Fruit fly (Drosophila melanogaster) whole organism, embryonic: Measurements from ENCODE around the gene CG5568.

Experiments used
- Atf6 ChIP-seq: fragments of 200-800 bp; sonication (Bioruptor generic); IDR thresholded peaks from 2 replicates; pipeline ENCODE4 v1.3.6; 2022; ENCODE audit warnings: missing biosample characterization, missing genetic modification characterization
- B-H1 ChIP-seq: fragments of 200-800 bp; sonication (Bioruptor generic); IDR thresholded peaks from 3 replicates; pipeline ENCODE4 v1.3.6; 2022; ENCODE audit warnings: missing biosample characterization, missing genetic modification characterization
- Bdp1 ChIP-seq: fragments of 200-800 bp; sonication (Bioruptor generic); optimal IDR thresholded peaks from 3 replicates; lab custom pipeline; 2016; ENCODE audit warnings: missing biosample characterization, missing genetic modification characterization
- CG11456 ChIP-seq: fragments of 200-800 bp; sonication (Bioruptor generic); IDR thresholded peaks from 3 replicates; pipeline ENCODE4 v1.3.6; 2022; ENCODE audit warnings: missing biosample characterization, missing genetic modification characterization
- CG12659 ChIP-seq: fragments of 200-800 bp; sonication (Bioruptor generic); optimal IDR thresholded peaks from 3 replicates; lab custom pipeline; 2017; ENCODE audit warnings: mild to moderate bottlenecking, missing biosample characterization, missing genetic modification reagents, missing genetic modification characterization
- CG13287 ChIP-seq: fragments of 200-800 bp; sonication (Bioruptor generic); IDR thresholded peaks from 2 replicates; pipeline ENCODE4 v1.3.6; 2022; ENCODE audit warnings: missing biosample characterization, missing genetic modification characterization; ENCODE audit not compliant: partially characterized antibody
- CG15696 ChIP-seq: fragments of 200-800 bp; sonication (Bioruptor generic); optimal IDR thresholded peaks from 2 replicates; lab custom pipeline; 2019; ENCODE audit warnings: missing biosample characterization, mild to moderate bottlenecking, missing genetic modification characterization, moderate library complexity
- CG1603 ChIP-seq: fragments of 200-800 bp; sonication (Bioruptor generic); optimal IDR thresholded peaks from 2 replicates; lab custom pipeline; 2019; ENCODE audit warnings: missing biosample characterization, mild to moderate bottlenecking, missing genetic modification characterization, moderate library complexity
- CG16815 ChIP-seq: fragments of 200-800 bp; sonication (Bioruptor generic); optimal IDR thresholded peaks from 3 replicates; lab custom pipeline; 2017; ENCODE audit warnings: missing biosample characterization, mild to moderate bottlenecking, missing genetic modification characterization
- CG3407 ChIP-seq: fragments of 200-800 bp; sonication (Bioruptor generic); optimal IDR thresholded peaks from 2 replicates; lab custom pipeline; 2018; ENCODE audit warnings: missing biosample characterization, mild to moderate bottlenecking, missing genetic modification characterization
- CG4328 ChIP-seq: fragments of 200-800 bp; sonication (Bioruptor generic); optimal IDR thresholded peaks from 3 replicates; lab custom pipeline; 2017; ENCODE audit warnings: missing biosample characterization, missing genetic modification reagents, missing genetic modification characterization
- CG4854 ChIP-seq: fragments of 200-800 bp; sonication (Bioruptor generic); optimal IDR thresholded peaks from 2 replicates; lab custom pipeline; 2016; ENCODE audit warnings: missing biosample characterization, missing genetic modification characterization, inconsistent platforms
- CG6683 ChIP-seq: fragments of 200-800 bp; sonication (Bioruptor generic); optimal IDR thresholded peaks from 2 replicates; lab custom pipeline; 2017; ENCODE audit warnings: missing biosample characterization, mild to moderate bottlenecking, missing genetic modification characterization, missing genetic modification reagents
- CG7987 ChIP-seq: fragments of 200-800 bp; sonication (Bioruptor generic); optimal IDR thresholded peaks from 2 replicates; lab custom pipeline; 2018; ENCODE audit warnings: missing biosample characterization, mild to moderate bottlenecking, missing genetic modification characterization, moderate library complexity
- Chrac-16 ChIP-seq: fragments of 200-800 bp; sonication (Bioruptor generic); optimal IDR thresholded peaks from 3 replicates; lab custom pipeline; 2016; ENCODE audit warnings: missing biosample characterization, missing genetic modification characterization
- D ChIP-seq, 2 experiments: fragments of 200-800 bp in 1 of 2; fragments of >200 bp in 1 of 2; sonication (Bioruptor generic) in 1 of 2; optimal IDR thresholded peaks; 2 replicates in 1 of 2; 3 replicates in 1 of 2; lab custom pipeline; 2017; ENCODE audit warnings: mild to moderate bottlenecking in 1 of 2, missing biosample characterization in 1 of 2, missing genetic modification characterization in 1 of 2, missing genetic modification reagents in 1 of 2
- Deaf1 ChIP-seq: fragments of 200-800 bp; optimal IDR thresholded peaks from 3 replicates; lab custom pipeline; 2019; ENCODE audit warnings: missing biosample characterization, mild to moderate bottlenecking, missing genetic modification characterization, moderate library complexity
- Ets65A ChIP-seq: fragments of 200-800 bp; sonication (Bioruptor generic); peaks from one replicate; lab custom pipeline; 2016; ENCODE audit warnings: missing biosample characterization, missing genetic modification characterization
- HHEX ChIP-seq: fragments of 200-800 bp; sonication (Bioruptor generic); optimal IDR thresholded peaks from 3 replicates; lab custom pipeline; 2017; ENCODE audit warnings: missing biosample characterization, mild to moderate bottlenecking, missing genetic modification characterization, missing genetic modification reagents
- HLH54F ChIP-seq: fragments of 200-800 bp; sonication (Bioruptor generic); optimal IDR thresholded peaks from 3 replicates; lab custom pipeline; 2016; ENCODE audit warnings: missing biosample characterization, missing genetic modification characterization
- Hand ChIP-seq: fragments of 200-800 bp; sonication (Bioruptor generic); optimal IDR thresholded peaks from 2 replicates; lab custom pipeline; 2017; ENCODE audit warnings: mild to moderate bottlenecking, missing biosample characterization, missing genetic modification reagents, missing genetic modification characterization
- Hey ChIP-seq: fragments of 200-800 bp; sonication (Bioruptor generic); optimal IDR thresholded peaks from 3 replicates; lab custom pipeline; 2018; ENCODE audit warnings: missing biosample characterization, mild to moderate bottlenecking, missing genetic modification characterization
- Hr51 ChIP-seq, 2 experiments: fragments of 200-800 bp; sonication (Bioruptor generic); optimal IDR thresholded peaks; 2 replicates in 1 of 2; 3 replicates in 1 of 2; lab custom pipeline; 2016 to 2018; ENCODE audit warnings: missing biosample characterization in 2 of 2, missing genetic modification characterization in 2 of 2, mild to moderate bottlenecking in 1 of 2, moderate library complexity in 1 of 2
- Nf-YA ChIP-seq: fragments of 200-800 bp; sonication (Bioruptor generic); IDR thresholded peaks from 2 replicates; pipeline ENCODE4 v1.3.6; 2022; ENCODE audit warnings: missing biosample characterization, missing genetic modification characterization
- Nf-YB ChIP-seq: fragments of 200-800 bp; sonication (Bioruptor generic); optimal IDR thresholded peaks from 3 replicates; lab custom pipeline; 2019; ENCODE audit warnings: missing biosample characterization, mild to moderate bottlenecking, missing genetic modification characterization, moderate library complexity
- Nf-YC ChIP-seq: fragments of 200-800 bp; optimal IDR thresholded peaks from 3 replicates; lab custom pipeline; 2019; ENCODE audit warnings: missing biosample characterization, mild to moderate bottlenecking, missing genetic modification characterization, moderate library complexity
- YL-1 ChIP-seq: fragments of 200-800 bp; sonication (Bioruptor generic); optimal IDR thresholded peaks from 3 replicates; lab custom pipeline; 2017; ENCODE audit warnings: missing biosample characterization, mild to moderate bottlenecking, missing genetic modification characterization
- ara ChIP-seq: fragments of 200-800 bp; sonication (Bioruptor generic); IDR thresholded peaks from 2 replicates; pipeline ENCODE4 v1.3.6; 2022; ENCODE audit warnings: missing biosample characterization, missing genetic modification characterization
- crol ChIP-seq: fragments of 200-800 bp; sonication (Bioruptor generic); IDR thresholded peaks from 2 replicates; pipeline ENCODE4 v1.3.6; 2022; ENCODE audit warnings: missing biosample characterization, missing genetic modification characterization
- ewg ChIP-seq: fragments of 200-800 bp; sonication (Bioruptor generic); optimal IDR thresholded peaks from 3 replicates; lab custom pipeline; 2017; ENCODE audit warnings: mild to moderate bottlenecking, missing biosample characterization, missing genetic modification reagents, missing genetic modification characterization
- fu2 ChIP-seq: fragments of 200-800 bp; sonication (Bioruptor generic); optimal IDR thresholded peaks from 2 replicates; lab custom pipeline; 2016; ENCODE audit warnings: missing biosample characterization, missing genetic modification characterization
- gsb-n ChIP-seq: fragments of 200-800 bp; sonication (Bioruptor generic); optimal IDR thresholded peaks from 3 replicates; lab custom pipeline; 2018; ENCODE audit warnings: missing biosample characterization, mild to moderate bottlenecking, missing genetic modification characterization
- kah ChIP-seq: fragments of 200-800 bp; sonication (Bioruptor generic); optimal IDR thresholded peaks from 2 replicates; lab custom pipeline; 2018; ENCODE audit warnings: missing biosample characterization, mild to moderate bottlenecking, missing genetic modification characterization
- maf-S ChIP-seq: fragments of 200-800 bp; sonication (Bioruptor generic); optimal IDR thresholded peaks from 2 replicates; lab custom pipeline; 2016; ENCODE audit warnings: missing biosample characterization, missing genetic modification characterization
- nerfin-1 ChIP-seq: fragments of 200-800 bp; sonication (Bioruptor generic); optimal IDR thresholded peaks from 3 replicates; lab custom pipeline; 2019; ENCODE audit warnings: missing biosample characterization, mild to moderate bottlenecking, missing genetic modification characterization, moderate library complexity
- oc ChIP-seq: fragments of 200-800 bp; sonication (Bioruptor generic); optimal IDR thresholded peaks from 2 replicates; lab custom pipeline; 2018; ENCODE audit warnings: missing biosample characterization, mild to moderate bottlenecking, missing genetic modification characterization, moderate library complexity
- peb ChIP-seq: fragments of 200-800 bp; sonication (Bioruptor generic); IDR thresholded peaks from 2 replicates; pipeline ENCODE4 v1.3.6; 2022; ENCODE audit warnings: missing biosample characterization, missing genetic modification characterization
- pita ChIP-seq: fragments of 200-800 bp; sonication (Bioruptor generic); optimal IDR thresholded peaks from 2 replicates; lab custom pipeline; 2017; ENCODE audit warnings: missing biosample characterization, mild to moderate bottlenecking, missing genetic modification characterization
- pros ChIP-seq: fragments of 200-800 bp; sonication (Bioruptor generic); optimal IDR thresholded peaks from 3 replicates; lab custom pipeline; 2019; ENCODE audit warnings: missing biosample characterization, mild to moderate bottlenecking, missing genetic modification characterization, moderate library complexity
- scrt ChIP-seq: fragments of 200-800 bp; sonication (Bioruptor generic); optimal IDR thresholded peaks from 2 replicates; lab custom pipeline; 2018; ENCODE audit warnings: missing biosample characterization, mild to moderate bottlenecking, missing genetic modification characterization, moderate library complexity
- sens ChIP-seq: fragments of 200-800 bp; sonication (Bioruptor generic); peaks from one replicate; lab custom pipeline; 2016; ENCODE audit warnings: missing biosample characterization, missing genetic modification characterization
- seq ChIP-seq: fragments of 200-800 bp; sonication (Bioruptor generic); IDR thresholded peaks from 2 replicates; pipeline ENCODE4 v1.3.6; 2022; ENCODE audit warnings: missing biosample characterization, missing genetic modification characterization
- tll ChIP-seq, 2 experiments: fragments of 200-800 bp in 1 of 2; fragments of >200 bp in 1 of 2; sonication (Bioruptor generic) in 1 of 2; optimal IDR thresholded peaks; 2 replicates each; lab custom pipeline; 2017 to 2019; ENCODE audit warnings: missing biosample characterization in 2 of 2, missing genetic modification characterization in 2 of 2, mild to moderate bottlenecking in 1 of 2, moderate library complexity in 1 of 2
- toy ChIP-seq: fragments of 200-800 bp; sonication (Bioruptor generic); IDR thresholded peaks from 2 replicates; pipeline ENCODE4 v1.3.6; 2022; ENCODE audit warnings: missing biosample characterization, missing genetic modification characterization
- z ChIP-seq: fragments of 200-800 bp; sonication (Bioruptor generic); IDR thresholded peaks from 3 replicates; pipeline ENCODE4 v1.3.6; 2022; ENCODE audit warnings: missing biosample characterization, missing genetic modification characterization
- zen ChIP-seq: fragments of 200-800 bp; sonication (Bioruptor generic); optimal IDR thresholded peaks from 3 replicates; lab custom pipeline; 2018; ENCODE audit warnings: missing biosample characterization, mild to moderate bottlenecking, missing genetic modification characterization, moderate library complexity

The CG5568 gene

DNA sequence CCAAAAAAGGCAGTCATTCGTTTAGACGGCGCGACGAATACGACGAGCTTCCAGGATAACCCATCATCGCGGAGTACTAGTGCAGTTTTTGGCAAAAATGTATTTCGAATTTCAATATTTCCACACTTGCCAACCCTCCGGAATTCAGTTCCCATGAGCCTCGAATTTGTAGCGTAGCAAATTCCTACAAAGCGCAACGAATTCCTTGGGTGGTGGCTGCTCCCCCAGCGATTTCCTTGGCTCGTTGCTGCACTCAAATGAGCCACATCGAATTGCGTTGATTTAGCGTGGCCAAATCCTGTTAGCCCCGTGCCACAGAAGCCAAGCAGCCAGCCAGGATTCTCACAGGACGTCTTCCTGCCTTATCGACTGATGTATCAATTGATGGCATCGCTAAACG is 13.4 kb downstream of the CG5568 start:
- TF ChIP-seq gsb-n (tag; lab: Kevin White, UChicago) (peak; percentile 94), z (GFP tag; lab: Robert Waterston, UW) (no peak), nerfin-1 (tag; lab: Kevin White, UChicago) (peak; percentile 51)

- TF ChIP-seq seq (peak; percentile 24; the same call in 1 of the 2 replicates), Nf-YC (tag; lab: Kevin White, UChicago) (peak; percentile 90), CG13287 (GFP tag; lab: Robert Waterston, UW) (no peak), ewg (GFP tag; lab: Kevin White, UChicago) (peak; percentile 55), Nf-YB (peak; percentile 92), crol (GFP tag; lab: Robert Waterston, UW) (0 out of 2 replicates have a peak, but pooled peaks have one; percentile 14), pita (GFP tag; lab: Kevin White, UChicago) (no peak)
- TF ChIP-seq, all 482 proteins: peak for 5
Observed at dm6 chr3L:5891114-5891513, 19.8 kb downstream of the CG5568 start.

DNA sequence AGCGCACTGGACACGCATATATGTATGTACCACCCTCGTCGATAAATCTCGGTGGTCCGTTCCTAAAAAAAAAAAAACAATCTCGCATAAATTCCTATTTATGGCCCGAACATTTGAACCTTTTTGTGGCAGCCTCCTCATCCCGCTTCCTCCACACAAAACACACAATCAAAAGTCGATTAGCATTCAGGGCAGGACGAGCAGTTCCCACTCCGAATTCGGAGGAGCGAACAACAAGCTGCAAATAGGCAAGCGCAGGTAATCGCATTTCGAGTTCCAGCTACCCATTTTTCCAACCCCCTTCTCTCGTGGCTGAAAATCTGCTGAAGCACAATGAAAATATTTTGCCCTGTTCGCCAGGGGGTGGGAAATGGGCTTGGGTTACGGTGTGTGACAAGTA is 20.5 kb downstream of the CG5568 start:
- 0 out of 3 replicates have a peak, but pooled peaks have one; percentile 34 for TF ChIP-seq CG11456
- no peak for TF ChIP-seq B-H1 (GFP tag; lab: Robert Waterston, UW)
- no peak for TF ChIP-seq CG7987
- TF ChIP-seq zen (tag; lab: Kevin White, UChicago): peak; percentile 1
- TF ChIP-seq CG1603 (tag; lab: Kevin White, UChicago): no peak
- TF ChIP-seq scrt: no peak
- no peak for TF ChIP-seq Ets65A (GFP tag; lab: Kevin White, UChicago)
- no peak for TF ChIP-seq CG15696
- TF ChIP-seq peb (GFP tag; lab: Robert Waterston, UW): no peak
- no peak for TF ChIP-seq ara
- no peak for TF ChIP-seq CG6683 (GFP tag; lab: Kevin White, UChicago)
- peak; percentile 63 for TF ChIP-seq pros (GFP tag; lab: Kevin White, UChicago)
- TF ChIP-seq nerfin-1 (tag; lab: Kevin White, UChicago): peak; percentile 57

DNA sequence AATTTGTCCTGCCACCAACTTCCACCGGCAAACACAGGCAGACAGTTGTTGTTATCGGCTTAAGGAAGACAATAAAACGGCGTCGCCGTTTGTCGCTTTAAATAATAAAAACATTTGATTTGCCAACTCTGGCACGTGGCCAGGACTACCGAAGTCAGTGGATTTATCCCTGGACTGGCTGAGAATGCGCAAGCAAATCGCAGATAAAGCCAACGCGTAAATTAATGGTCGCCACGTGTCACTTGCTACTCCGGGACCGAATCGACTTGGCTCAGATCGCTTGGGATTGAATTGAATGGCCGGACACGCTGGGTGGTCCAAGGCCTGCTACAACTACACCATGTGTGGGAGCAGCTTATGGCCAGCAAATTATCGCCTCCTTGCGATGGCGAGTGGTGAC is 21.8 kb downstream of the CG5568 start:
- TF ChIP-seq Hey (tag; lab: Kevin White, UChicago) (peak; percentile 98), Hand (no peak), toy (GFP tag; lab: Robert Waterston, UW) (no peak), tll (GFP tag; optimal IDR thresholded peaks at IDR 0.05; lab: Kevin White, UChicago) (peak in 1 of 2 experiments; percentile 37), CG4328 (GFP tag; lab: Kevin White, UChicago) (no peak), fu2 (GFP tag; lab: Kevin White, UChicago) (no peak), maf-S (no peak), Bdp1 (GFP tag; lab: Kevin White, UChicago) (no peak), nerfin-1 (tag; lab: Kevin White, UChicago) (peak; percentile 22), Nf-YA (GFP tag; lab: Robert Waterston, UW) (no peak), Chrac-16 (no peak), D (optimal IDR thresholded peaks at IDR 0.05; lab: Kevin White, UChicago) (no peak), D (GFP tag; optimal IDR thresholded peaks at IDR 0.05; lab: Kevin White, UChicago) (peak; percentile 19), sens (GFP tag; lab: Kevin White, UChicago) (no peak), CG4854 (no peak), Deaf1 (tag; lab: Kevin White, UChicago) (no peak), HHEX (GFP tag; lab: Kevin White, UChicago) (no peak), CG3407 (no peak), CG16815 (GFP tag; lab: Kevin White, UChicago) (no peak), YL-1 (GFP tag; lab: Kevin White, UChicago) (no peak), kah (no peak), Atf6 (GFP tag; lab: Robert Waterston, UW) (no peak), oc (tag; lab: Kevin White, UChicago) (peak; percentile 68), CG12659 (GFP tag; lab: Kevin White, UChicago) (no peak), HLH54F (GFP tag; lab: Kevin White, UChicago) (no peak), Hr51 (GFP tag; optimal IDR thresholded peaks at IDR 0.05; lab: Kevin White, UChicago) (no peak)
